Worm (Caenorhabditis elegans): ENCODE measurements around the gene F33D4.6.

ce11 chrIV:7706805-7707204 lies 11.0 kb downstream of the F33D4.6 start, which contains the start of gene F33D4.4:
- TF ChIP-seq dao-5 (tag; optimal IDR thresholded peaks at IDR 0.05) (no peak), him-1 (tag; optimal IDR thresholded peaks at IDR 0.05) (no peak)
